Fruit fly (Drosophila melanogaster): ENCODE results near the gene CG31380.

dm6 chr3R:25829598-25829997, 40.3 kb upstream of the CG31380 start, which contains the start of gene Mst57Dc:
- TF ChIP-seq CG9948 (tag; optimal IDR thresholded peaks at IDR 0.05) (no peak), CG8301 (tag; optimal IDR thresholded peaks at IDR 0.05) (no peak), CG13204 (GFP tag; optimal IDR thresholded peaks at IDR 0.05) (no peak), CG10348 (GFP tag; IDR thresholded peaks at IDR 0.05) (no peak)

Measured in whole organism, pupa.